Fruit fly (Drosophila melanogaster): ENCODE results near the gene CG5112.
A peak's percentile ranks its signal among the peaks of the same experiment; 100 is the strongest.

CG5112 gene

dm6 chr3R:25493294-25494187 is 2.3 kb downstream of the CG5112 start (continued):
- no peak for TF ChIP-seq run (tag; optimal IDR thresholded peaks at IDR 0.05)
- TF ChIP-seq ap (GFP tag; IDR thresholded peaks at IDR 0.05), result no peak
- TF ChIP-seq CG7839 (tag; optimal IDR thresholded peaks at IDR 0.05), result peak; percentile 1
- no peak for TF ChIP-seq ro (GFP tag; IDR thresholded peaks at IDR 0.05)
- no peak for TF ChIP-seq Deaf1 (tag; optimal IDR thresholded peaks at IDR 0.05)
- no peak for TF ChIP-seq az2 (GFP tag; optimal IDR thresholded peaks at IDR 0.05)
- TF ChIP-seq Lpt (GFP tag; optimal IDR thresholded peaks at IDR 0.05), result no peak
- TF ChIP-seq Nf-YC (tag; optimal IDR thresholded peaks at IDR 0.05), result peak; percentile 11
- TF ChIP-seq slou (GFP tag; optimal IDR thresholded peaks at IDR 0.05), result no peak
- TF ChIP-seq CG3995 (GFP tag; optimal IDR thresholded peaks at IDR 0.05), result no peak
- no peak for TF ChIP-seq pho (GFP tag; optimal IDR thresholded peaks at IDR 0.05)
- no peak for TF ChIP-seq tio (GFP tag; optimal IDR thresholded peaks at IDR 0.05)
- peak; percentile 55 for TF ChIP-seq sens (GFP tag)
- TF ChIP-seq insv (GFP tag; optimal IDR thresholded peaks at IDR 0.05), result no peak
- TF ChIP-seq hkb (optimal IDR thresholded peaks at IDR 0.05), result no peak
- no peak for TF ChIP-seq hkb (GFP tag; IDR thresholded peaks at IDR 0.05)
- TF ChIP-seq CG1602 (GFP tag; optimal IDR thresholded peaks at IDR 0.05), result no peak
- TF ChIP-seq Sin3A (optimal IDR thresholded peaks at IDR 0.05), result no peak
- TF ChIP-seq amos (GFP tag; IDR thresholded peaks at IDR 0.05; ENCODE audit: partially characterized antibody), result no peak
- no peak for TF ChIP-seq z (GFP tag; IDR thresholded peaks at IDR 0.05)
- no peak for TF ChIP-seq al (GFP tag; IDR thresholded peaks at IDR 0.05)
- TF ChIP-seq Max (GFP tag; optimal IDR thresholded peaks at IDR 0.05), result peak; percentile 12
- TF ChIP-seq CG13424 (tag; optimal IDR thresholded peaks at IDR 0.05), result no peak
- no peak for TF ChIP-seq unpg (GFP tag; optimal IDR thresholded peaks at IDR 0.05)
- TF ChIP-seq NfI (GFP tag; optimal IDR thresholded peaks at IDR 0.05), result no peak
- TF ChIP-seq CG8765 (GFP tag; IDR thresholded peaks at IDR 0.05), result no peak
- TF ChIP-seq maf-S (GFP tag; optimal IDR thresholded peaks at IDR 0.05), result no peak
- no peak for TF ChIP-seq CG6765 (GFP tag; optimal IDR thresholded peaks at IDR 0.05)
- no peak for TF ChIP-seq Hr51 (GFP tag; optimal IDR thresholded peaks at IDR 0.05)
- TF ChIP-seq tup (GFP tag; optimal IDR thresholded peaks at IDR 0.05), result no peak
- no peak for TF ChIP-seq CG4360 (GFP tag; IDR thresholded peaks at IDR 0.05)
- TF ChIP-seq Xrp1 (GFP tag; IDR thresholded peaks at IDR 0.05), result 0 out of 2 replicates have a peak, but pooled peaks have one; percentile 21
- TF ChIP-seq CG31365 (tag; optimal IDR thresholded peaks at IDR 0.05), result no peak
- no peak for TF ChIP-seq Vsx1 (GFP tag; optimal IDR thresholded peaks at IDR 0.05)
- TF ChIP-seq D19A (tag; optimal IDR thresholded peaks at IDR 0.05), result no peak
- TF ChIP-seq CG9797 (GFP tag; optimal IDR thresholded peaks at IDR 0.05), result no peak
- no peak for TF ChIP-seq Aef1 (GFP tag; IDR thresholded peaks at IDR 0.05)
- TF ChIP-seq h (optimal IDR thresholded peaks at IDR 0.05), result no peak
- no peak for TF ChIP-seq CG31388 (GFP tag; optimal IDR thresholded peaks at IDR 0.05)
- TF ChIP-seq CG2889 (GFP tag; IDR thresholded peaks at IDR 0.05), result no peak
- TF ChIP-seq CG7372 (GFP tag; IDR thresholded peaks at IDR 0.05), result no peak
- no peak for TF ChIP-seq CG10147 (GFP tag; optimal IDR thresholded peaks at IDR 0.05)
- TF ChIP-seq CG16779 (GFP tag; IDR thresholded peaks at IDR 0.05), result no peak
- peak; percentile 7 for TF ChIP-seq CG34376 (GFP tag; optimal IDR thresholded peaks at IDR 0.05)
- TF ChIP-seq exex (tag; optimal IDR thresholded peaks at IDR 0.05), result no peak
- peak in 1 of 2 experiments; percentile 71 for TF ChIP-seq Pdp1 (GFP tag; optimal IDR thresholded peaks at IDR 0.05)
- no peak for TF ChIP-seq stc (GFP tag; IDR thresholded peaks at IDR 0.05)
- TF ChIP-seq slbo (GFP tag; IDR thresholded peaks at IDR 0.05), result peak; percentile 30; the same call in 1 of the 2 replicates
- TF ChIP-seq CG6254 (GFP tag; optimal IDR thresholded peaks at IDR 0.05), result no peak
- TF ChIP-seq bsh (GFP tag; optimal IDR thresholded peaks at IDR 0.05), result peak in 1 of 2 experiments; percentile 53
- no peak for TF ChIP-seq Bdp1 (GFP tag; optimal IDR thresholded peaks at IDR 0.05)
